Worm (Caenorhabditis elegans) whole organism, young adult: ENCODE results near the gene ugt-5.

ENCODE experiments used
- ZK185.1 ChIP-seq: sonication (generic microtip); optimal IDR thresholded peaks from 2 replicates; lab custom pipeline; 2016; ENCODE audit warnings: mild to moderate bottlenecking, missing genetic modification characterization, missing compliant biosample characterization; ENCODE audit not compliant: poor library complexity, severe bottlenecking
- cebp-2 ChIP-seq: fragments of 200-800 bp; sonication (Bioruptor generic); IDR thresholded peaks from 2 replicates; pipeline ENCODE4 v1.3.6; 2022; ENCODE audit warnings: missing genetic modification characterization, missing compliant biosample characterization
- rcor-1 ChIP-seq: fragments of 200-800 bp; sonication (Bioruptor generic); IDR thresholded peaks from 2 replicates; pipeline ENCODE4 v1.3.6; 2022; ENCODE audit warnings: missing genetic modification reagents, missing genetic modification characterization, missing compliant biosample characterization
- snpc-4 ChIP-seq, 5 experiments: fragments of 150-350 bp in 1 of 5; sonication (generic microtip) in 4 of 5; optimal IDR thresholded peaks; 2 replicates each; lab custom pipeline; 2014 to 2018; ENCODE audit warnings: missing genetic modification characterization in 5 of 5, missing biosample characterization in 3 of 5, antibody characterized with exemption in 2 of 5, mild to moderate bottlenecking in 2 of 5, missing compliant biosample characterization in 2 of 5, missing genotype in 2 of 5, moderate library complexity in 2 of 5, missing genetic modification reagents in 1 of 5

- no peak for TF ChIP-seq cebp-2 (GFP tag; lab: Robert Waterston, UW)
- no peak for TF ChIP-seq snpc-4 (GFP tag; optimal IDR thresholded peaks at IDR 0.05; lab: Kevin White, UChicago)
- no peak for TF ChIP-seq snpc-4 (tag; optimal IDR thresholded peaks at IDR 0.05; lab: Kevin White, UChicago)
- TF ChIP-seq rcor-1 (GFP tag; lab: Robert Waterston, UW) = no peak
- no peak for TF ChIP-seq ZK185.1 (tag; lab: Kevin White, UChicago)
Measured at ce11 chrV:12824777-12825176, 32.0 kb upstream of the ugt-5 start, which contains the start of gene ugt-16.
